Worm (Caenorhabditis elegans): Measurements from ENCODE around the gene wht-3.

- no peak for TF ChIP-seq F13H6.1 (tag; optimal IDR thresholded peaks at IDR 0.05)
- no peak for TF ChIP-seq nhr-129 (tag; optimal IDR thresholded peaks at IDR 0.05)
- TF ChIP-seq lin-39 (tag; optimal IDR thresholded peaks at IDR 0.05): no peak
- no peak for TF ChIP-seq elt-3 (tag; optimal IDR thresholded peaks at IDR 0.05)
- no peak for TF ChIP-seq snpc-4 (tag; optimal IDR thresholded peaks at IDR 0.05)
- TF ChIP-seq ama-1 (optimal IDR thresholded peaks at IDR 0.05): no peak
- no peak for TF ChIP-seq lin-11 (tag; optimal IDR thresholded peaks at IDR 0.05)
- no peak for TF ChIP-seq ceh-82 (tag; optimal IDR thresholded peaks at IDR 0.05)
These were observed 38.2 kb upstream of the wht-3 start for ce11 chrIII:4189602-4190001.

All from whole organism, L2 larva.